Worm (Caenorhabditis elegans) whole organism, dauer: ENCODE data around the gene dpy-17.

Source experiments
- unc-62 ChIP-seq: sonication (generic microtip); optimal IDR thresholded peaks from 2 replicates; lab custom pipeline; 2017; ENCODE audit warnings: missing biosample characterization, missing genetic modification reagents, missing genetic modification characterization

The dpy-17 gene

DNA sequence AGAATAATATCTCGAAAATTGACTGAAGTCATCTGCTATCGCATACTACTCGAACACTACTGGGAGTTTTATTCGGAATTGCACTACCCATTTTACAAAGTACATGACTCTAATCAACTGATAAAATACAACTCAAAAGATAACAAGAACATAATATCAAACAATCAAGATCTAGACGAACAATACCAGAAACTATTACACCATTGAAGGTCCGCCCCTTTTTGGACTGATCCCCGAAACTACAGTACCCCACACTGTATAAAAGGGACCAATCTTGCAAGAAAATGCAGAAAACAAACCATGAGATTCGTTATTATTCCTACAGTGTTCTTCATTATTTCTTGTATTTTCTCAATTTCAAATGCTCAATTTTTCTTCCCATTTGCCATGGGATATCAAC is 12.6 kb upstream of the dpy-17 start, which contains the start of gene F54D8.10:
Gene F54D8.10 (plus strand): TSS at position 301 of the 400 bp plus-strand sequence.
- no peak for TF ChIP-seq unc-62 (GFP tag; lab: Kevin White, UChicago)

DNA sequence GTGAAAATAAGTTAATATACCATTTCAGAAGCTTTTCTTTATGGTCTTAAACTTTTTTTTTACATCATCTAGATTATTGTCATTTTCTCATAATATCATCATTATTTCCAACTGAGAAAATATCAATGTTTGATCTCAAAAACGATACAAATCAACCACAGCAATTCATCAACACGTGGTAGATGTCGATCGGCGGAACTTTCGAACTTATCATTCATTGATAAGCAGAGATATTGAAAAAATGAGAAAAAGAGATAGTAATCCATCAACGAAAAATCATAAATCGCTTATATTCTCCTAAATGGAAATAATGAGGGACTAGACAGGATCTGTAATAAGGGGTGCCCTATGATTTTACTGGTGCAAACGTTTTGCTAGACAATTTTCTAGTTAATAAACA is 10.4 kb upstream of the dpy-17 start:
- TF ChIP-seq unc-62 (GFP tag; lab: Kevin White, UChicago), result no peak

DNA sequence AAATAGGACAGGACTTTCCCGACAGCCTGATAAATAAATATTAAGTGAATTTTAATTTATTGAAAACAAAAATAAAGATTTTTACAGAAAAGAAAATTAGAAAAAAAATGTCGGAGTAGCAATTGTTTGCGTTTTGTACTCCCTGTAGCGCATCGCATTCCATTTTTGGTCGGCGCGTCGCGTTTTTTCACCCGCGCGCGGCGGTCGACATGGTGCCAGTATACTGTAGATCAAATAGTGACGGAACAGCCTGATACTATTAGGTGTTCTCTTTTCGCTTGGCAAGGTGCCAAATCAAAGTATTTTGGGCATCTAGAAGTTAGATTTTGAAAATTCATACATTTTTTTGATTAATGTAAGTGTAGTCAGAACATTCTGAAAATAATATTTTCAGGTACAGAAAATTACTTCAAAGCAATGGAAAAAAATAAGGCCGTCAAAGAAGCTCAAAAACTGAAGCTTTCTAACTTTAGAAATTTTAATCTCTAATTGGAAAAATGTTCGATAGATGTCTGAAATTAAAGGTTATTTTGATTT is 8.3 kb upstream of the dpy-17 start:
- TF ChIP-seq unc-62 (GFP tag; lab: Kevin White, UChicago), result no peak

DNA sequence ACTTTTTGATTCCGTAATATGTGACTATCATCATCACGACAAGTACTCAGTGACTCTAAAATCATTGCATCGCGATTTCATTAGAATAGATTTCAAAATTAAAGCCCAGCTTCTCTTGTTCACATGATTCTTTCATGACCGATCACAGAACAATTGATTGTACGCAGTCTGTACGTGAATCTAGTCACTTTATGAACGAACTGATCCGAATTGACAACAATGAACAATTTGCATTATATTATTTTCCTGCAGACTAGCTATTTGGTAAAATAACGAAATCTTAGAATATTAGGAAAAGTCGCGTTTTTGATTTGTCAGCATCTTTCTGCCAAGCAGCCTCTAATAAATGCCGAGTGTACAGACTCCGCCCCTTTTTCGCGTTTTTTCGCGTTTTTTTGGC is 7.6 kb upstream of the dpy-17 start:
- no peak for TF ChIP-seq unc-62 (GFP tag; lab: Kevin White, UChicago)

DNA sequence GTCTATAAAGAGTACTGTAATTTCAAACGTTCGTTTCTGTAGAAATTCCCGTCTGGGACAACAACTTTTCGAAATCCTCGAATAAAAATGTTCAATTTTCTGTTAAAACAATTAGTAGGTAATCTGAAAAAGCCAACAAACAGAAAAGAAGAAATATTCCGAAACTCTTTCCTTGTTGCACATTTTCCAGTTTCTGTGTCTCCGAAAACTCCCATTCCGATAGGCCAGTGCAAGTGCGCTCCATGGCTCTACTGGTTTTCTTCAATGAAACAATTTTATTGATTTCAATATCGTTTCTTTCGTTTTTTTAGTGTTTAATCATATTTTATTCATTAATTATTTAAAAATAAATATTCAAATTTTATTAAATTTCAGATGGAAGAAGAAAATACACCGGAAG is 4.5 kb upstream of the dpy-17 start, which contains the start of gene F54D8.6:
Gene F54D8.6 (plus strand): TSS at position 370 of the 400 bp plus-strand sequence.
- no peak for TF ChIP-seq unc-62 (GFP tag; lab: Kevin White, UChicago)

DNA sequence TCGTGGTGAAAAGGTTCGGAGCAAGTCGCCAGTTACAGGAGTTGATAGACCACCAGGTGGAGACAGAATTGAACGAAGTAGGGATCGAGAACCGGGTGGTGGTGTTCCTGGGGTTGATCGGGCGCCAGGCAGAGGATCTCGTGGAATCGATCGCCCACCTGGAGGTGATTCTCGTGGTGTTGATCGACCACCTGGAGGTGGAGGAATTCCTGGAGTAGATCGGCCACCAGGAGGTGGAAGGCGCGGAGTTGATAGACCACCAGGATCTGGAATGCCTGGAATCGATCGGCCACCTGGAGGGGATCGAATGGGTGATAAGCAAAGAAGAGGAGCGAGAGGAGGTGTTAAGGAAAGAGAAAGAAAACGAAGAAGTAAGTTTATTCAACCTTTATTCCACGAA is 1.6 kb upstream of the dpy-17 start:
- TF ChIP-seq unc-62 (GFP tag; lab: Kevin White, UChicago), result no peak

DNA sequence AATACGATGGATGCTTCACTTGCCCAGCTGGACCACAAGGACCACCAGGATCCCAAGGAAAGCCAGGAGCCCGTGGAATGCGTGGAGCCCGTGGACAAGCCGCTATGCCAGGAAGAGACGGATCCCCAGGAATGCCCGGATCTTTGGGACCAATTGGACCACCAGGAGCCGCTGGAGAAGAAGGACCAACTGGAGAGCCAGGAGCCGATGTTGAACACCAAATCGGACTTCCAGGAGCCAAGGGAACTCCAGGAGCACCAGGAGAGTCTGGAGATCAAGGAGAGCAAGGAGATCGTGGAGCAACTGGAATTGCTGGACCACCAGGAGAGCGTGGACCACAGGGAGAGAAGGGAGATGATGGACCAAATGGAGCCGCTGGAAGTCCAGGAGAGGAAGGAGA is 829 bp downstream of the dpy-17 start:
- no peak for TF ChIP-seq unc-62 (GFP tag; lab: Kevin White, UChicago)

DNA sequence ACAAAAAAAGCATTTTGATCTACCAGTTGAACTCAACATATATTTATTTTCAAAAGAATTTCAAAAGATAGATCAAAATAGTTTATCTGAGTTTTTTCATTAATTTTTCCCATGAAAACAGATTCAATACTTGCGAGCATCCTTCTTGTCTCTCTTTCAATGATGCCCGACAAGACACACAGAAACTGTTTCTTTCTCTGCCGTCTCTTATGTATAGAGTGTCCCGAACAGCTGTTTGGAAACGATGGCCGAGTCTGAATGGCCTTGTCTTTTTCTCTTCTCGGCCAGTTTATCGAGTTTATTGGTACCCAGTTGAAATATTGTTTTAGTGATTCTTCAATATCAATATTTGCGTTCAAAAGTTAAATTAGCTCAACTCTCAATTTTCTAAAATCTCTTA is 1.6 kb downstream of the dpy-17 start:
- TF ChIP-seq unc-62 (GFP tag; lab: Kevin White, UChicago), result no peak

DNA sequence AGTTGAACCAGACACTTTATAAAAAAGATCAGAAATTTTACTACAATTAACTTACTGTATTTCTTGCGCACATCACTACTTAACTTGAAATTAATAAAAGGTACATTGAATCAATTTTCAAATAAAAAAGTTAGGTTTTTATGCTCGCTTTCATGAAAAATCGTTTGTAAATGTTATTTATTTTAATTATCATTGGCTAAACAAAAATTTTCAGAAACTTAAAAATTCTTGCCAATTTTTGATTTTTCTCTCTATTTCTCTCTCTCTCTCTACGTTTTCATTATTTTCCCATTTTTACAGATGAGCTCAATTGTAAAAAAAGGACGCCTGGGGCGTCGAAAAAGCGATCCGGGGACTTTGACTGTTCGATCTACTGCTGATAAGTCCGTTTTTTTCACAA is 2.3 kb downstream of the dpy-17 start, which contains the start of gene sax-2:
Gene sax-2 (plus strand): TSS at position 301 of the 400 bp plus-strand sequence.
- no peak for TF ChIP-seq unc-62 (GFP tag; lab: Kevin White, UChicago)

DNA sequence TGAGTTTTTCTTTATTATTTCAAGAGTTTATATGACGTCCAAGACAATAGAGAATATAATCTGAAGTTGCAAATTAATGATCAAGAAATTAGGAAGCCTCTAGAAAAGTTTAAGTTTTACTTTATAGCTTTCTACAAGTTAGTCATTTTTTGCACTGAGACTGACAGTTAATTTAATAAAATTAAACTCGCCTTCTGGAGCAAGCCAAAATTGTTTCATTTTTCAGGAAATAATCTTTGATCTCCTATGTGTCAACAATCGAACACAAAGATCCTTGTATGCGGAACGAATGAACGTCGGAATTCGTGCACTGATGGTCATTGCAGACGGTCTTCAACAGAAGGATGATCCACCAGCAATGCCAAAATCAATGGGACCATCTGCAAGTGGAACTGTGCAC is 5.3 kb downstream of the dpy-17 start:
- no peak for TF ChIP-seq unc-62 (GFP tag; lab: Kevin White, UChicago)

DNA sequence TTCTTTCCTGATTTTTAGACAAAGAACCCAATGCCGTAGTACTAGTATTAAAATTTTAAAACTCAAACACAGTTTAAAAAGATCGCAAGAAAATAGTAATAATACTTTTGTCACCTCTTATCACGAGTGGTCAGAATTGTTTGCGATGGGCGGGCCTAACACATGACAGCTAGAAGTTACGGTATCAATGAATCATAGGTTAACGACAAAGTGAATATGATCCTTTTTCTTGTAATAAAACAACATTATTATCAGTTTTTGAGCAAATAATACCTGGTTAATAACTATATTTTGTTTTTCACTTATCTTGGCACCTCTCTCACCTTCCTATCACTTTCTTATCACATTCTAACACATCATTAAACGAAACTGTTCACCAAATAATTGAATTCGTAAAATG is 5.9 kb downstream of the dpy-17 start:
- TF ChIP-seq unc-62 (GFP tag; lab: Kevin White, UChicago), result no peak

DNA sequence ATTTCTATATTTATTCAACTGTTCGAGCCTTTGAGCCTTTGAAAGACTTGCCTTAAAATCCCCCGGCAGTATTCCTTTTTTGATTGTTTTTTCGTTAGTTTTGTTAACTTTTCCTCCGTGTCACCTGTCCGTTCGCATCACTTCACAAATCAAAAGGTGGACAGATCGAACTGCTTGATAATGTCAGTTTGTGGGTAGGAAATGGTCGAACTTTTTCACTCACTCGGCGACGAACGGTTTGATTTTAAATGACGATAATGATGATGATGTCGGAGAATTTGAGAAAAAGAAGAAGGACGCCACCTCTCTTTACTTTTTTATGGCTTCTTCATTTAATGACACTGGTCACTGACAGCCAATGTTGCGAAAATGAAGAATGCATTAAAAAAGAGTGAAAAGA is 11.9 kb downstream of the dpy-17 start:
- no peak for TF ChIP-seq unc-62 (GFP tag; lab: Kevin White, UChicago)

DNA sequence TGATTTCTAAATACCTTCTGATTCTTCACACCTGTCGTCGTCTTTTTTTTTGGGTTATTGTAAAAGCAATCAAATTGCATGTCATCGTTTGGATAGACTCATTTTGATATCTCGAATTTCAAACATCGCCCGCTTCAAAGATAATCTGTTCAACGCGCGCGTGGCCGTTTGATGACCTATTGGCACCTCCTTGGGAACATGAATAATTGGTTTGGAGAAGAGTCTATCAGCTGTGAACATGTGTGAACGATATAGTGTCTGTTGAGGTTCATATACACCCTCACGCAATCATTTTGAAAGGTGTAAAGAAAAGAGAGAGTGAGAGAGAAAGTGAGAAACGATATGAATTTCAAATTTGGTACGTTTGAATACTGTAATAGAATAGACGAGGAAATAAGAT is 13.5 kb downstream of the dpy-17 start:
- TF ChIP-seq unc-62 (GFP tag; lab: Kevin White, UChicago), result no peak

DNA sequence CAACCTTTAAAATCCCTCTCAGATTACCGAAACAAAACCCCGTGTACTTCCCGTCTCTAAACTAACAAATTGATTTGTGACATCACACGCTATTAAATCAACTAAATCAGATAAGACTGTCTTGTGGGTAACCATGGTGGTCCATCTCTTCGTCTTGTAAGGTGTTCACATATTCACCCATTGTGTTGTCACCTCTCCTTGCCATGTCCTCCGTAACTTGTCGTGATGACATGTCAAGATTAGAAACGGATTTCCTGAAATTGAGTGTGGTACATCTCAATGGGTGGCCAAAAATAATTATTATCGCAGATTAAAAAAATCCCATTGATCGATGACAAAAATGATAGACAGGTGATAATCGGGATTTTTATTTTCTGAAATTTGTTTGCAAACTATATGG is 17.3 kb downstream of the dpy-17 start:
- no peak for TF ChIP-seq unc-62 (GFP tag; lab: Kevin White, UChicago)

DNA sequence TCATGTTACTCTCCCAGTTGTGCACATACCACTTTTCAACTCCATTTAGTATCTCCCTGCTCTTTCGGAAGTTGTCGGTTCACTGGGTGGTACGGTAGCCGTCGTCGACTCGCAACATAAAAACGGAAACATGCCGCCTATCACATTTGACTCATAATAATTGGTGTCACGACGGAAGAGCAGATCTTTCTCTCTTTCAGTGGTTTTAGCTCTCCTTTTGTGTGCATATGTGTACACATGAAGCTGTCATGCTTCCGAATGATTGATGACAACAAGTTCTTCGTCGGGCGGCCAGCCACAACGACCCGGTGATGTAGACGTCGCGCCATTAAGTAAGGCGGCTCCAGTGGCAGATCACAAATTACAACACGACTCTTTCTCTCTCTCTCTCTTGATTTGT is 18.6 kb downstream of the dpy-17 start:
- no peak for TF ChIP-seq unc-62 (GFP tag; lab: Kevin White, UChicago)

DNA sequence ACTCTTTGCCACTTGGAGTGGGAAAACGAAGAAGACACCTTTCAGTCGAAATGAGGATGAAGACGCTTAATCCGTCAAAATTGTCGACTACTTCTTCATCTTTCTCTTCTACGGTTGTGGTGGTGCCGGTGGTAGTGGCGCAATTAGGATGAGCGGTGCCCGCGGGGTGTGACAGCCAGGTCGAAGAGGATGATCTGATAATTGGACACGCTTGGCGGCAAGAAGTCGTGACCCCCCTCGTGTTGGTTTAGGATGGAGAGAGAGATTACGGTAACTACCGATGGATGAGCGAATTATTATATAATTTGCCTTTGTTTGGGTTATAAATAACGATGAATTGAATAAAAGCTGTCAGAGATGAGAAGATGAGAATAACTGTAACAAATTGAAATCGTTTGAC is 19.9 kb downstream of the dpy-17 start:
- no peak for TF ChIP-seq unc-62 (GFP tag; lab: Kevin White, UChicago)

DNA sequence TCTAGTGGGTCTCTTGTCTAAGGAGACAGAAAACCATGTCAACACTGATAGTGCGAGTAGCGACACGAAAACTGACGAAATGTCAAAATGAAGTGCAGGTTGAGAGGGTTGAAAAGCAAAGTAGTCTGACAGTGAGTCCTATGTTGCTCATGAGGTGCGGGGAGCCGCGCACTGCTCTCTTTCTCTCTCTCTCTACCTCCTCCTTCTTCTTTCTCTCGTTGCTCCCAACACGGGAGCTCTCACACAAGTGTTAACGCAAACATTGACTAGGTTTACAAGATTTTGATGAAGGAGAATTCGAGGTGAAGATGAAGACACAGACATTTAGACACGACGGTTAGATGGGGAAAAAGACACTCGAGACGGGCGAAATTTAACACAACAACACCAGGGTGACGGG is 22.1 kb downstream of the dpy-17 start:
- no peak for TF ChIP-seq unc-62 (GFP tag; lab: Kevin White, UChicago)

DNA sequence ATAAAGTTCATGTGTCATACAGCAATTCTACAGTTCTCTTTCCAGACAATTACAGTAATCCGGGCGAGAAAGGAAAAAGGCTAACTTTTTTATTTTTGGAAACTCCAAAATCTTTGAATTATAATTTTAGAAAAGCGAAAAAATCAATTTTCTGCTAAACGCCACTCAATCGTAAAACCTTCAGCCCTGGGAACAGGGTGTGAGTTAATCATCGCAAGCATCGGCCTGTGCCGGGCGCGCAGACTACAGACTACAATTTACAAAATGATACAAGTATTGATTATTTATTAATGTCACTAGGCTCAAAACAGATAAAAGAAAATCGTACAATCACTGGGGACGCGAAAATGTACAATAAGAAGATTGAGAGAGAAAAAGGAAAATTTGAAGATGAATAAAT is 23.5 kb downstream of the dpy-17 start:
- TF ChIP-seq unc-62 (GFP tag; lab: Kevin White, UChicago), result no peak
